Worm (Caenorhabditis elegans) whole organism, young adult: ENCODE data around the gene srd-40.

Experiments
- B0261.1 ChIP-seq: sonication (generic microtip); optimal IDR thresholded peaks from 2 replicates; lab custom pipeline; 2016; ENCODE audit warnings: mild to moderate bottlenecking, missing genetic modification characterization, moderate library complexity, missing compliant biosample characterization
- F37B4.10 ChIP-seq: fragments of 200-800 bp; sonication (Bioruptor generic); IDR thresholded peaks from 2 replicates; pipeline ENCODE4 v1.3.6; 2022; ENCODE audit warnings: missing genetic modification characterization, missing compliant biosample characterization
- madf-10 ChIP-seq: sonication (generic microtip); optimal IDR thresholded peaks from 2 replicates; lab custom pipeline; 2016; ENCODE audit warnings: mild to moderate bottlenecking, missing genetic modification characterization, missing compliant biosample characterization
- mcd-1 ChIP-seq: fragments of 200-800 bp; sonication (Bioruptor generic); IDR thresholded peaks from 2 replicates; pipeline ENCODE4 v1.3.6; 2022; ENCODE audit warnings: missing genetic modification reagents, missing genetic modification characterization, missing compliant biosample characterization
- rpc-1 ChIP-seq, 2 experiments: fragments of 150-350 bp in 1 of 2; sonication (generic microtip) in 1 of 2; optimal IDR thresholded peaks; 2 replicates each; lab custom pipeline; 2014 to 2018; ENCODE audit warnings: missing biosample characterization in 1 of 2, missing genetic modification characterization in 1 of 2, missing genetic modification reagents in 1 of 2, missing genotype in 1 of 2
- snpc-4 ChIP-seq, 5 experiments: fragments of 150-350 bp in 1 of 5; sonication (generic microtip) in 4 of 5; optimal IDR thresholded peaks; 2 replicates each; lab custom pipeline; 2014 to 2018; ENCODE audit warnings: missing genetic modification characterization in 5 of 5, missing biosample characterization in 3 of 5, antibody characterized with exemption in 2 of 5, mild to moderate bottlenecking in 2 of 5, missing compliant biosample characterization in 2 of 5, missing genotype in 2 of 5, moderate library complexity in 2 of 5, missing genetic modification reagents in 1 of 5
- unc-130 ChIP-seq: sonication (generic microtip); optimal IDR thresholded peaks from 2 replicates; lab custom pipeline; 2016; ENCODE audit warnings: missing genetic modification reagents, missing genetic modification characterization, missing compliant biosample characterization
- unc-62 ChIP-seq: fragments of 150-350 bp; optimal IDR thresholded peaks from 2 replicates; lab custom pipeline; 2014; ENCODE audit warnings: missing biosample characterization, missing genetic modification reagents, missing genetic modification characterization

ce11 chrX:12360444-12360843 lies 36.9 kb downstream of the srd-40 start, which contains the start of the genes nspc-15 and F19H6.6:
- TF ChIP-seq rpc-1 (optimal IDR thresholded peaks at IDR 0.05; lab: Kevin White, UChicago) (no peak), rpc-1 (tag; optimal IDR thresholded peaks at IDR 0.05; lab: Kevin White, UChicago) (no peak), B0261.1 (tag; lab: Kevin White, UChicago) (no peak), F37B4.10 (GFP tag; lab: Robert Waterston, UW) (no peak), unc-62 (GFP tag; lab: Kevin White, UChicago) (no peak), snpc-4 (GFP tag; optimal IDR thresholded peaks at IDR 0.05; lab: Kevin White, UChicago) (no peak), snpc-4 (tag; optimal IDR thresholded peaks at IDR 0.05; lab: Kevin White, UChicago) (no peak), mcd-1 (no peak), unc-130 (GFP tag; lab: Kevin White, UChicago) (no peak), madf-10 (tag; lab: Kevin White, UChicago) (no peak)
